Fruit fly (Drosophila melanogaster) S2 (cell line): ENCODE results near the gene CG13931.

ENCODE experiments used
- CG8478 ChIP-seq: fragments of >200 bp; optimal IDR thresholded peaks from 2 replicates; lab custom pipeline; 2018
- CTCF ChIP-seq, 2 experiments: fragments of >200 bp; optimal IDR thresholded peaks; 2 replicates each; lab custom pipeline; 2018

DNA sequence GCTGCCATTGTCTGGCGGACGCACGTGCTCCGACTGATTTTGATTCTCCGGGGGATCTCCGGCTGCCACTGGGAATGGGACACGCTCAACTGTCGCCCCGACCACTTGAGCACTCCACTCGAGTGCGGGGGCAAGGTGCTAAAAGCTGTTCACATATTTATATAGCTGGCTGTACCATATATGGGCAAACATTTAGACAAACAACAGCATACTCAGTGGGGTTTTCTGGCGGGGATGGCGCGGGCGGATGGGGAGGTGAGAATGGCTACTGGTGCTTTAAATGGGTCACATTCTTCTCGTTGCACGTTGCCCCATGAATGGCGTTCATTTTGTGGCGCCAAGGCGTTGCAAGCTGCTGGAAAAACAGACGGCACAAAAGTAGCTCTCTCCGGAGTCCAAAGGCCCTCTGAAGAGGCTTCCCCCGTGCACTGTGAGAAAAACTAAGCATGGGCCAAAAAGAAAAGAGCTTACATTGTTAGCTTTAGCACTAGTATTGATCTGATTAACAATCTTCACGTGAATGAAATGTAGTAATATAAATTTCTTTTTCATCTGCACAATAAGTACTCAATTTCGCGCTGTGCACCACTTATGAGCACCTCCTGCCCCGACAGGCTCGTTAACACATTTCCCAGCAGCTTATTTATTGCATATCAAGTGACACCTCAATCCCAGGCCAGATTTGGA is 11.3 kb downstream of the CG13931 start:
- TF ChIP-seq CG8478 (lab: Kevin White, UChicago) (no peak), CTCF (optimal IDR thresholded peaks at IDR 0.05; lab: Kevin White, UChicago) (no peak)
